Worm (Caenorhabditis elegans) whole organism, L4 larva: ENCODE measurements around the gene F22H10.11.

Source experiments
- F26F4.8 ChIP-seq: fragments of 200-800 bp; sonication (Bioruptor generic); conservative IDR thresholded peaks from 2 replicates; pipeline ENCODE4 v1.3.6; 2022; ENCODE audit warnings: missing genetic modification characterization, missing compliant biosample characterization
- F37D6.2 ChIP-seq: sonication (generic microtip); optimal IDR thresholded peaks from 2 replicates; lab custom pipeline; 2016; ENCODE audit warnings: mild to moderate bottlenecking, missing genetic modification characterization, missing compliant biosample characterization
- F44E2.7 ChIP-seq: fragments of 200-800 bp; sonication (Bioruptor generic); IDR thresholded peaks from 2 replicates; pipeline ENCODE4 v2.1.2; 2022; ENCODE audit warnings: missing genetic modification characterization, missing compliant biosample characterization
- F49E8.2 ChIP-seq: sonication (generic microtip); optimal IDR thresholded peaks from 2 replicates; lab custom pipeline; 2016; ENCODE audit warnings: missing compliant biosample characterization, mild to moderate bottlenecking, missing genetic modification characterization, borderline replicate concordance
- R02D3.7 ChIP-seq: fragments of 150-350 bp; sonication (generic microtip); optimal IDR thresholded peaks from 3 replicates; lab custom pipeline; 2014; ENCODE audit warnings: missing biosample characterization, missing genetic modification characterization
- Y105C5A.15 ChIP-seq: fragments of 200-800 bp; sonication (Bioruptor generic); IDR thresholded peaks from 2 replicates; pipeline ENCODE4 v1.3.6; 2022; ENCODE audit warnings: missing genetic modification characterization, missing compliant biosample characterization
- Y48G9A.11 ChIP-seq: fragments of 200-800 bp; sonication (Bioruptor generic); IDR thresholded peaks from 2 replicates; pipeline ENCODE4 v1.3.6; 2022; ENCODE audit warnings: missing genetic modification reagents, missing genetic modification characterization, missing compliant biosample characterization
- Y75B8A.6 ChIP-seq: fragments of 200-800 bp; sonication (Bioruptor generic); IDR thresholded peaks from 2 replicates; pipeline ENCODE4 v1.3.6; 2022; ENCODE audit warnings: missing genetic modification reagents, missing genetic modification characterization, missing compliant biosample characterization
- aha-1 ChIP-seq: fragments of 150-350 bp; peaks from one replicate; lab custom pipeline; 2014; ENCODE audit warnings: missing biosample characterization, missing genetic modification characterization
- aly-2 ChIP-seq: sonication (generic microtip); optimal IDR thresholded peaks from 2 replicates; lab custom pipeline; 2018; ENCODE audit warnings: missing biosample characterization, missing genetic modification characterization
- arid-1 ChIP-seq: fragments of 200-800 bp; sonication (Bioruptor generic); conservative IDR thresholded peaks from 2 replicates; pipeline ENCODE4 v1.3.6; 2022; ENCODE audit warnings: missing genetic modification reagents, missing genetic modification characterization, missing compliant biosample characterization
- attf-4 ChIP-seq: sonication (generic microtip); optimal IDR thresholded peaks from 3 replicates; lab custom pipeline; 2017; ENCODE audit warnings: missing biosample characterization, missing genetic modification characterization
- ceh-28 ChIP-seq: fragments of 150-350 bp; optimal IDR thresholded peaks from 2 replicates; lab custom pipeline; 2014; ENCODE audit warnings: missing biosample characterization, missing genetic modification reagents, missing genetic modification characterization
- ceh-32 ChIP-seq: sonication (generic microtip); optimal IDR thresholded peaks from 2 replicates; lab custom pipeline; 2016; ENCODE audit warnings: mild to moderate bottlenecking, missing genetic modification characterization, missing compliant biosample characterization; ENCODE audit not compliant: poor library complexity
- ceh-44 ChIP-seq: fragments of 200-800 bp; sonication (Bioruptor generic); IDR thresholded peaks from 2 replicates; pipeline ENCODE4 v1.3.6; 2022; ENCODE audit warnings: missing genetic modification reagents, missing genetic modification characterization, missing compliant biosample characterization
- ceh-62 ChIP-seq: sonication (generic microtip); optimal IDR thresholded peaks from 2 replicates; lab custom pipeline; 2017; ENCODE audit warnings: missing biosample characterization, missing genetic modification characterization
- ctbp-1 ChIP-seq: fragments of 200-800 bp; sonication (Bioruptor generic); IDR thresholded peaks from 2 replicates; pipeline ENCODE4 v1.3.6; 2022; ENCODE audit warnings: missing genetic modification reagents, missing genetic modification characterization, missing compliant biosample characterization
- daf-19 ChIP-seq: fragments of 200-800 bp; sonication (Bioruptor generic); conservative IDR thresholded peaks from 2 replicates; pipeline ENCODE4 v1.3.6; 2022; ENCODE audit warnings: missing genetic modification characterization, missing compliant biosample characterization
- dmd-6 ChIP-seq: fragments of 200-800 bp; sonication (Bioruptor generic); IDR thresholded peaks from 2 replicates; pipeline ENCODE4 v1.3.6; 2022; ENCODE audit warnings: missing genetic modification reagents, missing genetic modification characterization, missing compliant biosample characterization
- dmd-8 ChIP-seq: fragments of 200-800 bp; sonication (Bioruptor generic); IDR thresholded peaks from 2 replicates; pipeline ENCODE4 v1.3.6; 2022; ENCODE audit warnings: missing genetic modification characterization, missing compliant biosample characterization
- dmd-9 ChIP-seq: fragments of 200-800 bp; sonication (Bioruptor generic); IDR thresholded peaks from 2 replicates; pipeline ENCODE4 v1.3.6; 2022; ENCODE audit warnings: missing genetic modification reagents, missing genetic modification characterization, missing compliant biosample characterization
- duxl-1 ChIP-seq: sonication (generic microtip); optimal IDR thresholded peaks from 2 replicates; lab custom pipeline; 2016; ENCODE audit warnings: mild to moderate bottlenecking, missing genetic modification characterization, moderate library complexity, missing compliant biosample characterization; ENCODE audit not compliant: poor library complexity
- dve-1 ChIP-seq: sonication (generic microtip); optimal IDR thresholded peaks from 2 replicates; lab custom pipeline; 2017; ENCODE audit warnings: antibody characterized with exemption, mild to moderate bottlenecking, missing genetic modification characterization, missing compliant biosample characterization; ENCODE audit not compliant: insufficient read depth
- egl-43 ChIP-seq: fragments of 200-800 bp; sonication (Bioruptor generic); IDR thresholded peaks from 2 replicates; pipeline ENCODE4 v1.3.6; 2022; ENCODE audit warnings: missing genetic modification reagents, missing genetic modification characterization, missing compliant biosample characterization
- fkh-10 ChIP-seq: fragments of 150-350 bp; optimal IDR thresholded peaks from 2 replicates; lab custom pipeline; 2014; ENCODE audit warnings: missing biosample characterization, missing genetic modification reagents, missing genetic modification characterization
- hlh-11 ChIP-seq: fragments of 200-800 bp; sonication (Bioruptor generic); optimal IDR thresholded peaks from 2 replicates; lab custom pipeline; 2018; ENCODE audit warnings: mild to moderate bottlenecking, missing genetic modification characterization, missing compliant biosample characterization
- hmg-1.1 ChIP-seq: fragments of 200-800 bp; sonication (Bioruptor generic); IDR thresholded peaks from 2 replicates; pipeline ENCODE4 v1.3.6; 2022; ENCODE audit warnings: missing genetic modification reagents, missing genetic modification characterization, missing compliant biosample characterization
- lin-1 ChIP-seq: fragments of 200-800 bp; sonication (Bioruptor generic); IDR thresholded peaks from 2 replicates; pipeline ENCODE4 v1.3.6; 2022; ENCODE audit warnings: missing genetic modification reagents, missing genetic modification characterization, missing compliant biosample characterization
- lin-15B ChIP-seq: fragments of 150-350 bp; sonication (generic microtip); optimal IDR thresholded peaks from 3 replicates; lab custom pipeline; 2014; ENCODE audit warnings: missing biosample characterization, missing genetic modification characterization
- mes-2 ChIP-seq: sonication (generic microtip); optimal IDR thresholded peaks from 2 replicates; lab custom pipeline; 2016; ENCODE audit warnings: missing genotype, mild to moderate bottlenecking, missing genetic modification characterization, missing compliant biosample characterization; ENCODE audit not compliant: poor library complexity, severe bottlenecking
- mxl-3 ChIP-seq: fragments of 200-800 bp; sonication (Bioruptor generic); optimal IDR thresholded peaks from 2 replicates; lab custom pipeline; 2018; ENCODE audit warnings: mild to moderate bottlenecking, missing genetic modification characterization, missing compliant biosample characterization
- nhr-102 ChIP-seq: sonication (generic microtip); optimal IDR thresholded peaks from 2 replicates; lab custom pipeline; 2016; ENCODE audit warnings: mild to moderate bottlenecking, missing genetic modification characterization, moderate library complexity, missing compliant biosample characterization
- nhr-25 ChIP-seq: sonication (generic microtip); optimal IDR thresholded peaks from 2 replicates; lab custom pipeline; 2017; ENCODE audit warnings: missing genetic modification characterization, mild to moderate bottlenecking, missing compliant biosample characterization, antibody characterized with exemption, moderate library complexity, borderline replicate concordance; ENCODE audit not compliant: insufficient read depth
- nhr-41 ChIP-seq: fragments of 200-800 bp; sonication (Bioruptor generic); IDR thresholded peaks from 2 replicates; pipeline ENCODE4 v1.3.6; 2022; ENCODE audit warnings: missing genetic modification reagents, missing genetic modification characterization, missing compliant biosample characterization
- nhr-77 ChIP-seq: fragments of 150-350 bp; optimal IDR thresholded peaks from 2 replicates; lab custom pipeline; 2014; ENCODE audit warnings: missing biosample characterization, missing genetic modification characterization
- pqm-1 ChIP-seq: sonication (generic microtip); optimal IDR thresholded peaks from 2 replicates; lab custom pipeline; 2017; ENCODE audit warnings: missing biosample characterization, missing genetic modification characterization
- saeg-2 ChIP-seq: fragments of 200-800 bp; sonication (Bioruptor generic); IDR thresholded peaks from 2 replicates; pipeline ENCODE4 v1.3.6; 2022; ENCODE audit warnings: missing genetic modification reagents, missing genetic modification characterization, missing compliant biosample characterization
- sdz-12 ChIP-seq: fragments of 200-800 bp; sonication (Bioruptor generic); optimal IDR thresholded peaks from 2 replicates; lab custom pipeline; 2018; ENCODE audit warnings: mild to moderate bottlenecking, missing genetic modification characterization, missing compliant biosample characterization
- set-16 ChIP-seq: fragments of 200-800 bp; sonication (Bioruptor generic); IDR thresholded peaks from 2 replicates; pipeline ENCODE4 v1.3.6; 2022; ENCODE audit warnings: missing genetic modification reagents, missing genetic modification characterization, missing compliant biosample characterization
- tag-97 ChIP-seq: fragments of 200-800 bp; sonication (Bioruptor generic); IDR thresholded peaks from 2 replicates; pipeline ENCODE4 v1.3.6; 2022; ENCODE audit warnings: missing genetic modification characterization, missing compliant biosample characterization
- unc-39 ChIP-seq: sonication (generic microtip); optimal IDR thresholded peaks from 2 replicates; lab custom pipeline; 2017; ENCODE audit warnings: missing biosample characterization, missing genetic modification characterization
- unc-62 ChIP-seq, 3 experiments: fragments of 150-350 bp in 1 of 3; sonication (generic microtip); optimal IDR thresholded peaks in 2 of 3; peaks in 1 of 3; 1 replicate in 1 of 3; 2 replicates in 2 of 3; lab custom pipeline; 2014 to 2017; ENCODE audit warnings: missing biosample characterization in 3 of 3, missing genetic modification characterization in 3 of 3, missing genetic modification reagents in 3 of 3, missing genotype in 1 of 3
- zfp-3 ChIP-seq: fragments of 200-800 bp; sonication (Bioruptor generic); conservative IDR thresholded peaks from 2 replicates; pipeline ENCODE4 v1.3.6; 2022; ENCODE audit warnings: missing genetic modification reagents, missing genetic modification characterization, missing compliant biosample characterization
- ztf-11 ChIP-seq: fragments of 150-350 bp; optimal IDR thresholded peaks from 2 replicates; lab custom pipeline; 2014; ENCODE audit warnings: missing biosample characterization, missing genetic modification characterization
- ztf-7 ChIP-seq: fragments of 150-350 bp; optimal IDR thresholded peaks from 2 replicates; lab custom pipeline; 2014; ENCODE audit warnings: missing biosample characterization, missing genetic modification characterization

F22H10.11 gene

ce11 chrX:16702232-16702631 lies 14.4 kb upstream of the F22H10.11 start, which contains the start of gene F22H10.1:
Gene F22H10.1, plus strand, starts transcription at chrX:16702442.
- TF ChIP-seq unc-62 (GFP tag; optimal IDR thresholded peaks at IDR 0.05 in 1 of 2; lab: Kevin White, UChicago) (peak in 1 of 2 experiments; percentile 93), unc-62 (tag; optimal IDR thresholded peaks at IDR 0.05; lab: Kevin White, UChicago) (no peak), fkh-10 (no peak), Y48G9A.11 (GFP tag; lab: Robert Waterston, UW) (no peak), tag-97 (GFP tag; lab: Robert Waterston, UW) (no peak)

DNA sequence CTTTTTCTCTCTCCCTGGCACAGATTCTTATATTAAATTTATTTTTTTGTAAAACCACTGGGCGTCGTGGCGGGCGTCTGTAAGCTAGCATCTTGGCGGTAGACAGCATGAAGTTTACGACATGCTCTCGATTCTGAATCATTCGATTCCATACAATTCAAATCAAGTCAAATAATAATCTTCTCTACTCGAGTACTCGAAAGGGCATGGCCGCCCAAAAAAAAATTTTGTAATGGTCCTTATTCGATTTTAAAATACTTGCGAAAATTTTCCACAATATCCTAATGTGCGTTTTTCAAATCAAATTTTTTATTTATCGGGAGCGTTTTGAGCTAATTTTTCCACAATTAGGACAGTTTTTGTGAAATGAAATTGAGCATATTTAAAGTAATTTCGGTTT lies 10.2 kb upstream of the F22H10.11 start:
- TF ChIP-seq aha-1 (tag; lab: Kevin White, UChicago): peak; percentile 95
- no peak for TF ChIP-seq sdz-12 (GFP tag; lab: Kevin White, UChicago)

DNA sequence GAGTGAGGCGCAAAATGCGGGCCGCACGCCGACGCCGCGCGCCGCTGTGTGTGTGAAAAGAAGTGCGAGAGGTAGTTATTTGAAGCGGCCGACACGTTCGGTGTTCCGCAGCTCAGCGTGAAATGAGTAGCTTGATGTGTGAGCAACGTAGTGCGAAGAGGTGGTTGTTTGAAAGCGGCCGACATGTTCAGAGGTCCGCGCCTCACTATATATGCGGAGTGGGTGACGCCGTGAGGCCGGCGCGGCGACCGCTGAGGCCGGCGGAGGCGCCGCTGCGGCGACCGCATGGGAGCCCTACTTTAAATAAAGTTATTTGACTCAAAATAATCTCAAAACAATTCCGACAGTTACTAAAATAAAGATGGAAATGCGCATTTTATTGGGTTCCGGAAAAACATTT lies 9.0 kb upstream of the F22H10.11 start:
- peak; percentile 93 for TF ChIP-seq set-16 (GFP tag; lab: Robert Waterston, UW)
- TF ChIP-seq lin-1 (GFP tag; lab: Robert Waterston, UW): no peak
- TF ChIP-seq dmd-9 (GFP tag; lab: Robert Waterston, UW): 0 out of 2 replicates have a peak, but pooled peaks have one; percentile 43

DNA sequence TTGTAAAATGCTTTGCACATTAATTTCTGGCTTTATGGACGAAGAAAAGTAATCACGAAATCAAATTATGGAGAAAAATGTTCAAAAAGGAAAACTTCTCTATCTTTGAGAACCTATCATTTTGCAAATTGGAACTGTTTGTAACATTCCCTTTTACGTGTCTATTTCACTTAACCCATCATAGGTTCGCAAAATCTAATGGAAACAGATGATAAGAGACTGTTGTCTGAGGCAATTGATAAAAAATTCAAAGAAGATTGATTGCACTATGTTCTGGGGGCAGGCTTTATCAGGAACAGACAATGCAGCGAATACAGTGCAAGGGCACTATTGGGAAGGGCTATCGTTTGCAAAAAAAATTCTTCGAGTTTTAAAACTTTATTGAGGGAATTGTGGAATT lies 7.3 kb upstream of the F22H10.11 start:
- no peak for TF ChIP-seq attf-4 (tag; lab: Kevin White, UChicago)
- TF ChIP-seq saeg-2 (GFP tag; lab: Robert Waterston, UW): no peak
- no peak for TF ChIP-seq hmg-1.1 (GFP tag; lab: Robert Waterston, UW)
- TF ChIP-seq arid-1 (GFP tag; lab: Robert Waterston, UW): no peak
- TF ChIP-seq ceh-44 (GFP tag; lab: Robert Waterston, UW): no peak
- TF ChIP-seq Y75B8A.6 (GFP tag; lab: Robert Waterston, UW): no peak
- TF ChIP-seq aha-1 (tag; lab: Kevin White, UChicago): no peak
- no peak for TF ChIP-seq F26F4.8 (GFP tag; lab: Robert Waterston, UW)
- TF ChIP-seq ztf-7 (tag; lab: Kevin White, UChicago): peak; percentile 49
- TF ChIP-seq ceh-28 (tag; lab: Kevin White, UChicago): no peak
- no peak for TF ChIP-seq ctbp-1 (GFP tag; lab: Robert Waterston, UW)
- TF ChIP-seq dve-1 (tag; lab: Kevin White, UChicago): peak; percentile 36
- peak; percentile 25; the same call in 1 of the 2 replicates for TF ChIP-seq dmd-6 (GFP tag; lab: Robert Waterston, UW)
- no peak for TF ChIP-seq F37D6.2 (tag; lab: Kevin White, UChicago)
- TF ChIP-seq R02D3.7: no peak
- TF ChIP-seq daf-19 (GFP tag; lab: Robert Waterston, UW): no peak
- no peak for TF ChIP-seq dmd-8 (GFP tag; lab: Robert Waterston, UW)
- peak; percentile 62 for TF ChIP-seq nhr-77 (tag; lab: Kevin White, UChicago)
- TF ChIP-seq zfp-3 (GFP tag; lab: Robert Waterston, UW): no peak
- TF ChIP-seq unc-39: no peak
- TF ChIP-seq ceh-62: no peak
- TF ChIP-seq egl-43 (GFP tag; lab: Robert Waterston, UW): no peak
- TF ChIP-seq sdz-12 (GFP tag; lab: Kevin White, UChicago): no peak
- peak; percentile 58 for TF ChIP-seq mes-2
- peak; percentile 3 for TF ChIP-seq mxl-3 (GFP tag; lab: Kevin White, UChicago)
- no peak for TF ChIP-seq nhr-25 (tag; lab: Kevin White, UChicago)
- TF ChIP-seq aly-2 (tag; lab: Kevin White, UChicago): no peak
- peak; percentile 59 for TF ChIP-seq duxl-1
- TF ChIP-seq ceh-32 (tag; lab: Kevin White, UChicago): no peak
- no peak for TF ChIP-seq set-16 (GFP tag; lab: Robert Waterston, UW)
- no peak for TF ChIP-seq Y105C5A.15 (GFP tag; lab: Robert Waterston, UW)
- TF ChIP-seq F44E2.7 (GFP tag; lab: Robert Waterston, UW): no peak
- TF ChIP-seq hlh-11 (tag; lab: Kevin White, UChicago): peak; percentile 37
- TF ChIP-seq nhr-41 (GFP tag; lab: Robert Waterston, UW): no peak
- peak; percentile 11 for TF ChIP-seq pqm-1
- TF ChIP-seq ztf-11 (tag; lab: Kevin White, UChicago): no peak
- TF ChIP-seq nhr-102 (tag; lab: Kevin White, UChicago): peak; percentile 45
- TF ChIP-seq lin-15B (tag; lab: Kevin White, UChicago): no peak
- no peak for TF ChIP-seq F49E8.2 (tag; lab: Kevin White, UChicago)
